Fruit fly (Drosophila melanogaster) Kc167 (cell line): ENCODE measurements around the gene mv.

Experiments
- Myc ChIP-seq: fragments of >200 bp; optimal IDR thresholded peaks from 2 replicates; lab custom pipeline; 2017; ENCODE audit warnings: missing external identifiers
- Sin3A ChIP-seq: fragments of >200 bp; optimal IDR thresholded peaks from 2 replicates; lab custom pipeline; 2018; ENCODE audit warnings: missing external identifiers
- h ChIP-seq: fragments of >200 bp; optimal IDR thresholded peaks from 3 replicates; lab custom pipeline; 2018; ENCODE audit warnings: missing external identifiers
- insv ChIP-seq: fragments of >200 bp; optimal IDR thresholded peaks from 3 replicates; lab custom pipeline; 2018; ENCODE audit warnings: missing external identifiers
- psq ChIP-seq: fragments of >200 bp; optimal IDR thresholded peaks from 2 replicates; lab custom pipeline; 2017; ENCODE audit warnings: missing external identifiers
- ttk ChIP-seq: sonication (Bioruptor generic); optimal IDR thresholded peaks from 2 replicates; lab custom pipeline; 2017; ENCODE audit warnings: missing external identifiers

The mv gene

dm6 chr3L:1910107-1910506, 53.9 kb downstream of the mv start, which contains the start of gene dsb:
Gene dsb, minus strand, starts transcription at chr3L:1910197.
- TF ChIP-seq Myc (lab: Kevin White, UChicago) (no peak), psq (lab: Kevin White, UChicago) (no peak), Sin3A (lab: Kevin White, UChicago) (no peak), insv (lab: Kevin White, UChicago) (no peak), ttk (lab: Kevin White, UChicago) (no peak), h (no peak)

DNA sequence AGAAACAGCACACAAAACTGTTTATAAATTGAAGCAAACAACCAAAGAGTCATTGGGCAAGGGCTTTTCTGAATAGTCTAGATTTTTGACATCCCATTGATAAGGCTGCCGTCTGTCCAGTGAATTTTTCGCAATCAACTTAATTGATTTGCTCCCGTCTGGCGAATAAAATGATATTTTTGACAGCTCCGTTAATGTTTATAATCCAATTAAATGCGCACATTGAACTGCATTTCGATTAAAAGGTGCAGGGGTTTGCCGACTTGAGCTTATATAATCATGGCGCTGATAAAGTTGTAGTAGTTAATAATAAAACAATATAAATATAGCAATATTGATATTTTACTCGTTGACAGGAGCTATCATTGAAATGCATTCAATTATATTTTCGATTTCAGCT, 55.0 kb downstream of the mv start:
- TF ChIP-seq ttk (lab: Kevin White, UChicago) (no peak), h (no peak), insv (lab: Kevin White, UChicago) (no peak), psq (lab: Kevin White, UChicago) (no peak), Sin3A (lab: Kevin White, UChicago) (no peak), Myc (lab: Kevin White, UChicago) (no peak)

- TF ChIP-seq Myc (lab: Kevin White, UChicago) (no peak), Sin3A (lab: Kevin White, UChicago) (no peak), insv (lab: Kevin White, UChicago) (no peak), psq (lab: Kevin White, UChicago) (no peak), h (no peak), ttk (lab: Kevin White, UChicago) (no peak)
These were observed 57.8 kb downstream of the mv start for dm6 chr3L:1906208-1906607.

DNA sequence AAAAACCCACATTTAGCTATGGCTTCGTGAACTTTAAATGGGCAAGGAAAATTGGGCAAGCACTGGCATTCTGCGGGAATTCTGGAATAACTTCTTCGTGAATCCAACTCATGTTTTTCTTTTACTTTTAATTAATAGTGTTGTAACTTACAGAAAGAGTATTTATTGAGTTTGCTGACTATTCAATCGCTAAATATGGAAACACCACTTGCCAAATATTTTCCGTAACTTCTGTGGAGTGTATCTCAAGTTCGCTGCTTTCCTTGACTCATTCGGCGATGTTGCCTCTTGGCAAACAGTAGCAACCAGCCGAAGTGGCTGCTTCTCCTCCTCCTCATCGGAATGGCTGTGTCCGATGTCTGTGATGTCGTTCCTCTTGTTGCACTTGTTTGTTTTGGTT, 58.7 kb downstream of the mv start:
- TF ChIP-seq psq (lab: Kevin White, UChicago) (no peak), insv (lab: Kevin White, UChicago) (no peak), Myc (lab: Kevin White, UChicago) (no peak), Sin3A (lab: Kevin White, UChicago) (no peak)

dm6 chr3L:1904440-1904839, 59.5 kb downstream of the mv start:
- TF ChIP-seq Sin3A (lab: Kevin White, UChicago) (no peak), ttk (lab: Kevin White, UChicago) (no peak), h (no peak), insv (lab: Kevin White, UChicago) (no peak), psq (lab: Kevin White, UChicago) (no peak), Myc (lab: Kevin White, UChicago) (no peak)

DNA sequence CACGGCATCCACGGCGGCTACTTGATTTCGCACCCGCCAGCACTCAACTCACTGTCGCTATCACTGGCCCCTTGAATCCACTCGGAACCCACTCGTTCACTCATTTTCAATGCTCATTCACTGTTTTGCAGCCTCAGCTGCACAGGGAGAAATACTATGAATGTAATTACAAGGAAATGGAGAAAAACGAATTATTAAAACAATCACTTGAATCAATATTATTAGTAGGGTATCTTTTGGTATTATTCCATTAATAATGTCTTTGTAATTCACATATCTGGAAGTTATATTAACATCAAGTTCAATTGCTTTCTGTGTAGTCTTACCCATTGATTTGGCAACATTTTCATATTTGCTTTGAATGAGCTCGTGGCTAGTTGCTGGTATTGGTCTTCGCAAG, 63.3 kb downstream of the mv start:
- no peak for TF ChIP-seq Sin3A (lab: Kevin White, UChicago)
- no peak for TF ChIP-seq ttk (lab: Kevin White, UChicago)
